Worm (Caenorhabditis elegans) whole organism, L4 larva: ENCODE data around the gene msp-40.

Source experiments
- R02D3.7 ChIP-seq: fragments of 150-350 bp; sonication (generic microtip); optimal IDR thresholded peaks from 3 replicates; lab custom pipeline; 2014; ENCODE audit warnings: missing biosample characterization, missing genetic modification characterization
- ces-1 ChIP-seq: fragments of 150-350 bp; sonication (generic microtip); optimal IDR thresholded peaks from 4 replicates; lab custom pipeline; 2014; ENCODE audit warnings: missing biosample characterization, missing genetic modification reagents, missing genetic modification characterization
- daf-16 ChIP-seq, 3 experiments: sonication (generic microtip); optimal IDR thresholded peaks; 2 replicates each; lab custom pipeline; 2016 to 2017; ENCODE audit warnings: missing genetic modification characterization in 3 of 3, missing genetic modification reagents in 3 of 3, mild to moderate bottlenecking in 2 of 3, missing compliant biosample characterization in 2 of 3, missing biosample characterization in 1 of 3, moderate library complexity in 1 of 3
- egl-27 ChIP-seq: sonication (generic microtip); optimal IDR thresholded peaks from 3 replicates; lab custom pipeline; 2017; ENCODE audit warnings: missing biosample characterization, missing genetic modification reagents, missing genetic modification characterization
- hlh-30 ChIP-seq: sonication (generic microtip); optimal IDR thresholded peaks from 2 replicates; lab custom pipeline; 2017; ENCODE audit warnings: antibody characterized with exemption, mild to moderate bottlenecking, missing genetic modification characterization, missing compliant biosample characterization; ENCODE audit not compliant: insufficient read depth
- lin-13 ChIP-seq: fragments of 150-350 bp; optimal IDR thresholded peaks from 2 replicates; lab custom pipeline; 2014; ENCODE audit warnings: missing biosample characterization, missing genetic modification reagents, missing genetic modification characterization
- mep-1 ChIP-seq: fragments of 150-350 bp; sonication (generic microtip); optimal IDR thresholded peaks from 3 replicates; lab custom pipeline; 2014; ENCODE audit warnings: missing biosample characterization, missing genetic modification characterization
- nhr-111 ChIP-seq: fragments of 200-800 bp; sonication (Bioruptor generic); optimal IDR thresholded peaks from 2 replicates; lab custom pipeline; 2018; ENCODE audit warnings: mild to moderate bottlenecking, missing genetic modification characterization, missing compliant biosample characterization
- nhr-237 ChIP-seq: sonication (generic microtip); optimal IDR thresholded peaks from 2 replicates; lab custom pipeline; 2017; ENCODE audit warnings: missing biosample characterization, missing genetic modification characterization
- unc-130 ChIP-seq: sonication (generic microtip); optimal IDR thresholded peaks from 2 replicates; lab custom pipeline; 2016; ENCODE audit warnings: missing genetic modification reagents, missing genetic modification characterization, missing compliant biosample characterization
- unc-39 ChIP-seq: sonication (generic microtip); optimal IDR thresholded peaks from 2 replicates; lab custom pipeline; 2017; ENCODE audit warnings: missing biosample characterization, missing genetic modification characterization
- unc-62 ChIP-seq, 3 experiments: fragments of 150-350 bp in 1 of 3; sonication (generic microtip); optimal IDR thresholded peaks in 2 of 3; peaks in 1 of 3; 1 replicate in 1 of 3; 2 replicates in 2 of 3; lab custom pipeline; 2014 to 2017; ENCODE audit warnings: missing biosample characterization in 3 of 3, missing genetic modification characterization in 3 of 3, missing genetic modification reagents in 3 of 3, missing genotype in 1 of 3

ce11 chrII:4857086-4857485 lies 31.9 kb downstream of the msp-40 start:
- TF ChIP-seq mep-1 (tag; lab: Kevin White, UChicago) (no peak), lin-13 (GFP tag; lab: Kevin White, UChicago) (no peak), daf-16 (GFP tag; optimal IDR thresholded peaks at IDR 0.05; lab: Kevin White, UChicago) (no peak), daf-16 (tag; optimal IDR thresholded peaks at IDR 0.05; lab: Kevin White, UChicago) (peak; percentile 81), ces-1 (GFP tag; lab: Kevin White, UChicago) (no peak), nhr-111 (GFP tag; lab: Kevin White, UChicago) (no peak), nhr-237 (tag; lab: Kevin White, UChicago) (no peak), unc-62 (GFP tag; optimal IDR thresholded peaks at IDR 0.05 in 1 of 2; lab: Kevin White, UChicago) (peak in 1 of 2 experiments; percentile 20), unc-62 (tag; optimal IDR thresholded peaks at IDR 0.05; lab: Kevin White, UChicago) (no peak), hlh-30 (tag; lab: Kevin White, UChicago) (peak; percentile 36), egl-27 (tag; lab: Kevin White, UChicago) (no peak), unc-39 (tag; lab: Kevin White, UChicago) (no peak), R02D3.7 (no peak), unc-130 (no peak)
